Worm (Caenorhabditis elegans) whole organism, young adult: Measurements from ENCODE around the gene cah-1.
"Not testable (repeated sequence)": the region's sequence is repeated elsewhere in the genome, so short reads cannot be mapped to it uniquely, and the experiment has no call there.

Experiments
- chd-7 ChIP-seq: sonication (generic microtip); optimal IDR thresholded peaks from 2 replicates; lab custom pipeline; 2016; ENCODE audit warnings: mild to moderate bottlenecking, missing genetic modification characterization, moderate library complexity, missing compliant biosample characterization
- hsf-1 ChIP-seq: fragments of 200-800 bp; sonication (Bioruptor generic); IDR thresholded peaks from 2 replicates; pipeline ENCODE4 v1.3.6; 2022; ENCODE audit warnings: missing genetic modification reagents, missing genetic modification characterization, missing compliant biosample characterization
- nfya-2 ChIP-seq: fragments of 200-800 bp; sonication (Bioruptor generic); IDR thresholded peaks from 2 replicates; pipeline ENCODE4 v1.3.6; 2022; ENCODE audit warnings: missing genetic modification reagents, missing genetic modification characterization, missing compliant biosample characterization
- nhr-80 ChIP-seq: sonication (generic microtip); optimal IDR thresholded peaks from 2 replicates; lab custom pipeline; 2016; ENCODE audit warnings: missing genetic modification characterization, missing compliant biosample characterization
- unc-130 ChIP-seq: sonication (generic microtip); optimal IDR thresholded peaks from 2 replicates; lab custom pipeline; 2016; ENCODE audit warnings: missing genetic modification reagents, missing genetic modification characterization, missing compliant biosample characterization

- not testable (repeated sequence) for TF ChIP-seq chd-7 (tag; lab: Kevin White, UChicago); nfya-2; nhr-80 (tag; lab: Kevin White, UChicago); unc-130 (GFP tag; lab: Kevin White, UChicago); hsf-1 (GFP tag; lab: Robert Waterston, UW)
Measured at ce11 chrIII:5062406-5062805, 23.0 kb downstream of the cah-1 start, which contains the start of gene C45G9.4.
